Worm (Caenorhabditis elegans): ENCODE results near the gene bath-37.

- no peak for TF ChIP-seq nhr-11 (tag; optimal IDR thresholded peaks at IDR 0.05)
- TF ChIP-seq mdl-1 (tag; optimal IDR thresholded peaks at IDR 0.05) = no peak
- no peak for TF ChIP-seq ztf-11 (tag; optimal IDR thresholded peaks at IDR 0.05)
- TF ChIP-seq unc-55 (GFP tag; optimal IDR thresholded peaks at IDR 0.05) = no peak
- TF ChIP-seq ztf-1 (GFP tag; conservative IDR thresholded peaks at IDR 0.05) = no peak
- TF ChIP-seq snpc-4 (tag; optimal IDR thresholded peaks at IDR 0.05) = no peak
- no peak for TF ChIP-seq unc-62 (GFP tag; optimal IDR thresholded peaks at IDR 0.05)
- no peak for TF ChIP-seq peb-1 (tag; optimal IDR thresholded peaks at IDR 0.05)
These were observed 15.5 kb downstream of the bath-37 start, which contains the start of gene repo-1 for ce11 chrIV:12084178-12084577.
